Worm (Caenorhabditis elegans) whole organism, L4/young adult: ENCODE measurements around the gene slc-36.3.
"Not testable (repeated sequence)": the region's sequence is repeated elsewhere in the genome, so short reads cannot be mapped to it uniquely, and the experiment has no call there.

Experiments used
- W03F9.2 ChIP-seq: fragments of 150-350 bp; optimal IDR thresholded peaks from 2 replicates; lab custom pipeline; 2014; ENCODE audit warnings: missing biosample characterization, missing genetic modification characterization
- dao-5 ChIP-seq: sonication (generic microtip); optimal IDR thresholded peaks from 2 replicates; lab custom pipeline; 2016; ENCODE audit warnings: missing genotype, missing genetic modification characterization, moderate library complexity, missing compliant biosample characterization
- him-1 ChIP-seq: sonication (generic microtip); optimal IDR thresholded peaks from 2 replicates; lab custom pipeline; 2016; ENCODE audit warnings: missing genotype, missing genetic modification reagents, missing genetic modification characterization, missing compliant biosample characterization

slc-36.3 gene

DNA sequence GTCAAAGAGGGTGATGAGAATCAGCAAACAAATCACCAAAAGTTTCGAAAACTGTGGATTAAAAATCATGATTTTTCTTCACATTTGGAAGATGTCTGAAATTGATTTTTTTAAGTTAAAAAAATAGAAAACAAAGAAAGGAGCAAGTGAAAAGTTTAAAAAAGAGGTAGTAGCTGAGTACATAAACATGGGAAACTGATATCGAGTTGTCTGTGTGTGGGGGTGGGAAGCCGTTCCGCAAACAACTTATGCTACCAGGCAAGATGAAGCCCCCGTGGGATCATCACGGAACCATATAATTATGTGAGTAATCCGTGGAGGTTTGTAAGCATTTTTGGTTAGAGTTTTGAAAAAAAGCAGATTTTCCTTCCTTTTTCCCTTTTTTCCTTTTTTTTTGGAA is 7.1 kb upstream of the slc-36.3 start, which contains the start of gene Y38H6C.20:
Gene Y38H6C.20 (minus strand): TSS at position 101 of the 400 bp plus-strand sequence.
- TF ChIP-seq W03F9.2 (tag; lab: Kevin White, UChicago) (no peak), dao-5 (tag; lab: Kevin White, UChicago) (no peak)

ce11 chrV:20547048-20547447 is 3.1 kb upstream of the slc-36.3 start, which contains the start of gene Y38H6C.18:
TSS of gene Y38H6C.18 (minus strand) at chrV:20547148.
- TF ChIP-seq dao-5 (tag; lab: Kevin White, UChicago) (no peak), him-1 (no peak), W03F9.2 (tag; lab: Kevin White, UChicago) (no peak)

DNA sequence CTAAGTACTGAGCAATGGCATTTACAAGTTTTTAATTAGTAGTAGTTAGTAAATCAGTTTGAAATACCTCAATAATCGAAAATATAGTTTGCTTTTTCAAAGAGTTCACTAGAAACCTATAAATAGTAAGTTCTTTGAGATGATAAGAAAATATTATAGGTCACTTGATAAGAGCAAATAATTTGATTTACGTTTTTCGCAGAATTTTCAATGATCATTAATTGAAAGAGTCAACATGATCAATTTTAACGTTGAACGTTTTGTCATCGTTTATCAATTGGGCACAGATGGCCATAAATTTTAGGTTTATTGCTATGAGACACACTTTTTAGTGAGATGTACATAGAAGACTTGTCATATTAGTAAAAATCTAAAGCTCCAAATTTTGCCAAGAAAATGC is 1.8 kb upstream of the slc-36.3 start:
- no peak for TF ChIP-seq W03F9.2 (tag; lab: Kevin White, UChicago)
- TF ChIP-seq dao-5 (tag; lab: Kevin White, UChicago): no peak
- no peak for TF ChIP-seq him-1

DNA sequence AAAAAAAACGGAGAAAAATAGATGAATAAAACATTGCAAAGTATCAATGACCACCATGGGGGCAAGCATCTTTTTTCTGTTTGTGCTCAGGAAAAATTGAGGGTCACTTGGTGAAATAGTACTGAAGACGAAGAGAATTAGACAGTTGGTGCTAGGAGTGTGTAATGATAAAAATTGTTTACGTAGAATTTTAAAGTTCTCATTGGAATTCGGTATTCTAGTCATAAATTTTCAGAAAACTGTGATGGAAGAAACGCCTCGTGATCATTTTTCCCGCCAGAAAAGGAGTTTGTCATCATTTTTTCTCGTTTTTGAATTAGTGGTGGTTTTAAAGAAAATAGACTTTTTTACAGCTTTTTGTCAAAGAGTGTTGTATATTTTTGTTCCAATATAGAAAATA is 618 bp upstream of the slc-36.3 start:
- TF ChIP-seq W03F9.2 (tag; lab: Kevin White, UChicago) (no peak), him-1 (no peak), dao-5 (tag; lab: Kevin White, UChicago) (no peak)

DNA sequence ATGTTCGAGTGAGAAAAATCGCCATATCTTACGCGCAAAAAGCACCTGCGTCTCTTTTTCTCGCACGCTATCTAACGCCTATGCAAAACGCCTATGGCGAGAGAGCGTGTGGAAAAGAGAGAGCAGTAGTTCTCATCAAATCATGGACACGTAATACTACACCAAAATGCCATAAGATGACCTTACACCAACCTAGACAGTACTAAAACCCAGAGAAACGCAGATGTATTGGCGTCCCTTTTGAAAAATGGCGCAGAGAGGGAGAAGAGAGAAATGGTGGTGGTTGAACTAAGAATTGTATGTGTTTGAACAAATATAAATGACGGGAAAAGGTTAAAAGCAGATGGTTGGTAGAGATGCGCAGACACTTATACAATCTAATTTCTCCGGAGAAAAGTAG is 4.9 kb downstream of the slc-36.3 start, which contains the start of gene Y38H6C.16:
Gene Y38H6C.16 (minus strand): TSS at position 293 of the 400 bp plus-strand sequence.
- TF ChIP-seq him-1 (no peak), dao-5 (tag; lab: Kevin White, UChicago) (no peak), W03F9.2 (tag; lab: Kevin White, UChicago) (no peak)

DNA sequence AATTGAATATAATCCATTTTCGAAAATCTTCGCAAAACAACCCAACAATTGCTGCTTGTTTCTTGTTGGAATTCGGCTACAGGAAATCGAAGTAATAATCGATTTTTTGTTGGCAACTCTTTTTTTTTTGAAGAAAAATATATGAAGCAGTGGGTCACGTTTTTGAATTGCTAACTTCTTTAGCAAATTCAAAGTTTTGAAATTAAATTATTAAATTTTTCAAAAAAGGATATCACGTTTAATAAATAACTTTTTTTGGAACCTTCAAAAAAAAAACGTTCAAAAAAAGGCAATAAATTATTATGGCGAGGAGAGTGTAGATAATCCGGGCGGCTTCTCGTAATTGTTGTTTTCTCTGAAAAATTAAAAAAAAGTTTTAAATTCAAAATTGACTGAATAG is 7.8 kb downstream of the slc-36.3 start, which contains the start of gene Y38H6C.15:
Gene Y38H6C.15 (minus strand): TSS at position 101 of the 400 bp plus-strand sequence.
- no peak for TF ChIP-seq him-1

DNA sequence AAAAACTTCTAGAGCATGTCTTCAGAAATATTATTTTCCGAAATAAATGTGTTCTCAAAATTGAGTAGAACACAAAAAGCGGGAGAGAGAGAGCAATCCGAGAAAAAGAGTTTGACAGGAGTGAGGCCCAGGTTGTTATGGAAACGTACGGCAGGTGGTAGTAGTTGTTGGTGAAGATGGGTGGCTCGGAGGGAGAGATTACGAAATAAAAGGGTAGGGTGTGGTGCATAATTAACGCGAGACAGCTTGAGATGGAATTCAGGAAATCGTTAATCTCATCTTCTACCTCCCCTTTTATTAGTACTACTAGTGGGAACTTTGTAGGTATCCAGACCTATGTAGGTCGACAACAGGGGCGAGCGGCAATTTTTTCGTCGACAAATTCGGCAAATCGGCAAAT is 9.9 kb downstream of the slc-36.3 start, which contains the start of gene famh-161:
Gene famh-161 (minus strand): TSS at position 101 of the 400 bp plus-strand sequence.
- no peak for TF ChIP-seq him-1
- TF ChIP-seq W03F9.2 (tag; lab: Kevin White, UChicago): no peak
- no peak for TF ChIP-seq dao-5 (tag; lab: Kevin White, UChicago)

- no peak for TF ChIP-seq him-1
- TF ChIP-seq W03F9.2 (tag; lab: Kevin White, UChicago): no peak
- TF ChIP-seq dao-5 (tag; lab: Kevin White, UChicago): no peak
Observed at ce11 chrV:20527493-20527892, 16.5 kb downstream of the slc-36.3 start, which contains the start of gene Y38H6C.13. TSS of gene Y38H6C.13 (plus strand) at chrV:20527793.

- TF ChIP-seq him-1 (no peak), dao-5 (tag; lab: Kevin White, UChicago) (no peak), W03F9.2 (tag; lab: Kevin White, UChicago) (no peak)
Observed at ce11 chrV:20525816-20526459, 18.1 kb downstream of the slc-36.3 start, which contains the start of the genes srh-166 and Y38H6C.24. TSS of gene srh-166 (minus strand) at chrV:20525866. TSS of gene Y38H6C.24 (plus strand) at chrV:20526435.

DNA sequence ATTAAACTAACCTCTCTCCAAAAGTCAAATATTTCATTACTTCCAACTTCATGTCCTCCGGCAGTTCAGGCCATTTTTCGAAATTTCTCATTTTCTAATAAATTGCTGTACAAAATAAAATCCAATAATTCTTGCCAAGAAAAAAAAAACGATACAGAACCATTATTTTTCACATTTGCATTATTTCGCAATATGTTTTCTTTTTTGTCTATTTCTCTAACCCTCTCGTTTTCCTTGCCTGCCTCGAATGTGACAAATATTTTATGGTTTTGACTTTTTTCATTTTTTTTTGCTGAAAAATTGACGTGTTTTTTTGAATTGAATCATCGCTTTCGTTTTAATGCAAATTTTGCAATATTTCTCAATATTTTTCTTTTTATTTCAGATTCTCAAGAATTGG is 21.8 kb downstream of the slc-36.3 start, which contains the start of the genes Y38H6C.9 and fbxa-150:
Gene Y38H6C.9 (minus strand): TSS at position 52 of the 400 bp plus-strand sequence.
Gene fbxa-150 (plus strand): TSS at position 380 of the 400 bp plus-strand sequence.
- TF ChIP-seq dao-5 (tag; lab: Kevin White, UChicago) (no peak), him-1 (no peak), W03F9.2 (tag; lab: Kevin White, UChicago) (no peak)

ce11 chrV:20518927-20519326 is 25.1 kb downstream of the slc-36.3 start, which contains the start of gene Y38H6C.25:
TSS of gene Y38H6C.25 (plus strand) at chrV:20519227.
- TF ChIP-seq dao-5 (tag; lab: Kevin White, UChicago): no peak
- no peak for TF ChIP-seq him-1
- TF ChIP-seq W03F9.2 (tag; lab: Kevin White, UChicago): no peak

ce11 chrV:20517005-20517404 is 27.0 kb downstream of the slc-36.3 start:
- TF ChIP-seq him-1 (no peak), dao-5 (tag; lab: Kevin White, UChicago) (no peak), W03F9.2 (tag; lab: Kevin White, UChicago) (no peak)

- TF ChIP-seq dao-5 (tag; lab: Kevin White, UChicago) (no peak), W03F9.2 (tag; lab: Kevin White, UChicago) (no peak), him-1 (no peak)
Observed at ce11 chrV:20514483-20514882, 29.5 kb downstream of the slc-36.3 start.

DNA sequence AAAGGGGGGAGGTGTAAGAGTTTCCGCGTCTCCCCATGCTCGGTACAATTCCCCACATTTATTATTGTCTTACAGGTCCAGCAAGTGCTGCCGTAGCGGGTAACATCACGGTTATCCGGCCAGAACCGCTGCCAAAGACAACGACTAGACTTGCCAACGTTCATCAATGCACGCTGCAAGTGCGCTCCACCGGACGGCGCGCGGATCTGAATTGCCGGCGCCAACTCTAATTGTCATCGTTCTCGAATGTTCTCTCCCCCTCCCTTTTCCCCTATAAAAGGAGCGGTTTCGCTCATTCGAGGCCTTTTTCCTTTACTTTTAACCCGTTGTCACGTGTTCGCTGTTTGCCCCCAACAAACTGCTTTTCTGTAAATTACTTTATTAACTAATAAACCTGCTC is 30.3 kb downstream of the slc-36.3 start, which contains the start of gene Y38H6C.8:
Gene Y38H6C.8 (plus strand): TSS at position 301 of the 400 bp plus-strand sequence.
- TF ChIP-seq dao-5 (tag; lab: Kevin White, UChicago); him-1; W03F9.2 (tag; lab: Kevin White, UChicago): not testable (repeated sequence)
